Worm (Caenorhabditis elegans) whole organism, late embryonic: ENCODE results near the gene cyl-1.

Source experiments
- C08G9.2 ChIP-seq: sonication (generic microtip); optimal IDR thresholded peaks from 2 replicates; lab custom pipeline; 2016; ENCODE audit warnings: mild to moderate bottlenecking, missing genetic modification characterization, moderate library complexity, missing compliant biosample characterization
- C38D4.7 ChIP-seq: fragments of 200-800 bp; sonication (Bioruptor generic); optimal IDR thresholded peaks from 2 replicates; lab custom pipeline; 2018; ENCODE audit warnings: mild to moderate bottlenecking, missing genetic modification characterization, moderate library complexity, missing compliant biosample characterization
- F13H6.1 ChIP-seq: sonication (generic microtip); optimal IDR thresholded peaks from 2 replicates; lab custom pipeline; 2016; ENCODE audit warnings: missing genetic modification characterization, missing compliant biosample characterization
- T23F11.4 ChIP-seq: fragments of 200-800 bp; sonication (Bioruptor generic); optimal IDR thresholded peaks from 2 replicates; lab custom pipeline; 2018; ENCODE audit warnings: mild to moderate bottlenecking, missing genetic modification characterization, missing compliant biosample characterization
- ceh-14 ChIP-seq: sonication (generic microtip); optimal IDR thresholded peaks from 2 replicates; lab custom pipeline; 2016; ENCODE audit warnings: missing genotype, missing genetic modification characterization, missing compliant biosample characterization
- ceh-18 ChIP-seq: sonication (generic microtip); optimal IDR thresholded peaks from 2 replicates; lab custom pipeline; 2016; ENCODE audit warnings: missing genetic modification characterization, missing compliant biosample characterization
- ceh-19 ChIP-seq: fragments of 200-800 bp; sonication (Bioruptor generic); optimal IDR thresholded peaks from 2 replicates; lab custom pipeline; 2018; ENCODE audit warnings: mild to moderate bottlenecking, missing genetic modification characterization, missing compliant biosample characterization
- ceh-2 ChIP-seq: sonication (generic microtip); optimal IDR thresholded peaks from 2 replicates; lab custom pipeline; 2016; ENCODE audit warnings: missing genotype, missing genetic modification characterization, missing compliant biosample characterization
- ceh-22 ChIP-seq: sonication (generic microtip); optimal IDR thresholded peaks from 2 replicates; lab custom pipeline; 2017; ENCODE audit warnings: missing biosample characterization, missing genetic modification characterization
- ceh-24 ChIP-seq: sonication (generic microtip); optimal IDR thresholded peaks from 2 replicates; lab custom pipeline; 2016; ENCODE audit warnings: mild to moderate bottlenecking, missing genetic modification characterization, missing compliant biosample characterization
- ceh-30 ChIP-seq: fragments of 150-350 bp; optimal IDR thresholded peaks from 2 replicates; lab custom pipeline; 2014; ENCODE audit warnings: missing biosample characterization, missing genetic modification characterization
- ceh-31 ChIP-seq: sonication (generic microtip); optimal IDR thresholded peaks from 2 replicates; lab custom pipeline; 2016; ENCODE audit warnings: missing genetic modification characterization, missing compliant biosample characterization
- ceh-34 ChIP-seq: sonication (generic microtip); optimal IDR thresholded peaks from 2 replicates; lab custom pipeline; 2016; ENCODE audit warnings: mild to moderate bottlenecking, missing genetic modification characterization, missing compliant biosample characterization
- ets-4 ChIP-seq: sonication (generic microtip); optimal IDR thresholded peaks from 2 replicates; lab custom pipeline; 2016; ENCODE audit warnings: missing genetic modification characterization, missing compliant biosample characterization
- eyg-1 ChIP-seq: sonication (generic microtip); optimal IDR thresholded peaks from 2 replicates; lab custom pipeline; 2016; ENCODE audit warnings: missing genotype, missing genetic modification characterization, missing compliant biosample characterization
- fkh-10 ChIP-seq: fragments of 150-350 bp; optimal IDR thresholded peaks from 2 replicates; lab custom pipeline; 2014; ENCODE audit warnings: missing biosample characterization, missing genetic modification reagents, missing genetic modification characterization
- fkh-6 ChIP-seq: sonication (generic microtip); optimal IDR thresholded peaks from 2 replicates; lab custom pipeline; 2016; ENCODE audit warnings: missing genetic modification characterization, missing compliant biosample characterization
- gmeb-2 ChIP-seq: sonication (generic microtip); optimal IDR thresholded peaks from 2 replicates; lab custom pipeline; 2016; ENCODE audit warnings: missing genetic modification characterization, inconsistent platforms, missing compliant biosample characterization
- hlh-15 ChIP-seq: sonication (generic microtip); optimal IDR thresholded peaks from 2 replicates; lab custom pipeline; 2016; ENCODE audit warnings: missing genetic modification characterization, missing compliant biosample characterization
- hlh-6 ChIP-seq: sonication (generic microtip); optimal IDR thresholded peaks from 2 replicates; lab custom pipeline; 2016; ENCODE audit warnings: missing genotype, missing genetic modification characterization, missing compliant biosample characterization
- hlh-8 ChIP-seq: sonication (generic microtip); optimal IDR thresholded peaks from 2 replicates; lab custom pipeline; 2016; ENCODE audit warnings: missing genotype, missing genetic modification characterization, missing compliant biosample characterization
- nhr-232 ChIP-seq: sonication (generic microtip); optimal IDR thresholded peaks from 2 replicates; lab custom pipeline; 2016; ENCODE audit warnings: missing genetic modification characterization, missing compliant biosample characterization
- odd-2 ChIP-seq: sonication (generic microtip); optimal IDR thresholded peaks from 2 replicates; lab custom pipeline; 2017; ENCODE audit warnings: antibody characterized with exemption, mild to moderate bottlenecking, missing genetic modification characterization, missing compliant biosample characterization
- pag-3 ChIP-seq: sonication (generic microtip); optimal IDR thresholded peaks from 2 replicates; lab custom pipeline; 2016; ENCODE audit warnings: missing compliant biosample characterization, missing genetic modification characterization, borderline replicate concordance
- pha-4 ChIP-seq: fragments of 150-350 bp; optimal IDR thresholded peaks from 2 replicates; lab custom pipeline; 2018; ENCODE audit warnings: missing biosample characterization, missing genetic modification reagents, missing genetic modification characterization
- pqm-1 ChIP-seq: sonication (generic microtip); optimal IDR thresholded peaks from 2 replicates; lab custom pipeline; 2016; ENCODE audit warnings: missing genetic modification characterization, missing compliant biosample characterization
- pros-1 ChIP-seq: fragments of 150-350 bp; optimal IDR thresholded peaks from 2 replicates; lab custom pipeline; 2014; ENCODE audit warnings: missing biosample characterization, missing genetic modification reagents, missing genetic modification characterization
- ref-2 ChIP-seq: sonication (generic microtip); optimal IDR thresholded peaks from 2 replicates; lab custom pipeline; 2016; ENCODE audit warnings: missing genetic modification characterization, missing compliant biosample characterization
- sdc-2 ChIP-seq: sonication (generic microtip); optimal IDR thresholded peaks from 2 replicates; lab custom pipeline; 2016; ENCODE audit warnings: missing genotype, missing genetic modification characterization, missing compliant biosample characterization
- sox-2 ChIP-seq: fragments of 200-800 bp; sonication (Bioruptor generic); IDR thresholded peaks from 2 replicates; pipeline ENCODE4 v1.3.6; 2022; ENCODE audit warnings: missing genetic modification reagents, missing genetic modification characterization, missing compliant biosample characterization
- syd-9 ChIP-seq: sonication (generic microtip); optimal IDR thresholded peaks from 2 replicates; lab custom pipeline; 2016; ENCODE audit warnings: mild to moderate bottlenecking, missing genetic modification characterization, moderate library complexity, missing compliant biosample characterization
- tbx-2 ChIP-seq: sonication (generic microtip); optimal IDR thresholded peaks from 2 replicates; lab custom pipeline; 2016; ENCODE audit warnings: missing genetic modification characterization, missing compliant biosample characterization
- ttx-3 ChIP-seq: sonication (generic microtip); optimal IDR thresholded peaks from 2 replicates; lab custom pipeline; 2016; ENCODE audit warnings: missing genetic modification reagents, missing genetic modification characterization, missing compliant biosample characterization
- unc-42 ChIP-seq: sonication (generic microtip); optimal IDR thresholded peaks from 2 replicates; lab custom pipeline; 2016; ENCODE audit warnings: missing genotype, missing genetic modification characterization, missing compliant biosample characterization
- unc-55 ChIP-seq: sonication (generic microtip); optimal IDR thresholded peaks from 2 replicates; lab custom pipeline; 2017; ENCODE audit warnings: missing biosample characterization, missing genetic modification reagents, missing genetic modification characterization
- ztf-16 ChIP-seq: sonication (generic microtip); optimal IDR thresholded peaks from 2 replicates; lab custom pipeline; 2017; ENCODE audit warnings: missing genetic modification characterization, missing compliant biosample characterization

Gene cyl-1

DNA sequence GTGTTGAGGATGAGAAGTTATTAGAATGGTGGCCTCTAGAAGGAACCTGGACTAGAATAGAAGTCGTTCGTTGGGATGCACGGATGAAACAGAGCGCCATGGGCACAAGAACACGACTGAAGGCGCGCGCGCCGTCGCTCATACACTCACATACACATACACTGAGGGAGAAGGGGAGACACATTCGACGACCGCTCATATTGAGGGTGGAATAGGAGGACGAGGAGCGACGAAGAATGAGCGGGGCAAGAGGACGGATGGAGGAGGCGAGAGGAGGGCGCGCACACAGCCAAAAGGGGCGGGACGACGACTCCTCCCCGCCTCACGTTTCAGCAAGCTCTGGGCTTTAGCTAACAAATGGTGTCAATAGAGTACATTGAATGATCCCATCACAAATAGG lies 45.3 kb upstream of the cyl-1 start:
- TF ChIP-seq F13H6.1 (tag; lab: Kevin White, UChicago) (peak; percentile 33), tbx-2 (peak; percentile 65), ceh-34 (tag; lab: Kevin White, UChicago) (peak; percentile 37), ets-4 (tag; lab: Kevin White, UChicago) (no peak), sdc-2 (tag; lab: Kevin White, UChicago) (peak; percentile 56), ceh-18 (tag; lab: Kevin White, UChicago) (peak; percentile 10), ztf-16 (tag; lab: Kevin White, UChicago) (no peak), ceh-31 (tag; lab: Kevin White, UChicago) (peak; percentile 44), ceh-2 (peak; percentile 42), ceh-30 (tag; lab: Kevin White, UChicago) (no peak), pqm-1 (tag; lab: Kevin White, UChicago) (no peak), ttx-3 (no peak), ceh-22 (tag; lab: Kevin White, UChicago) (no peak), ref-2 (tag; lab: Kevin White, UChicago) (peak; percentile 25), syd-9 (tag; lab: Kevin White, UChicago) (peak; percentile 51), C08G9.2 (peak; percentile 34), pros-1 (peak; percentile 46), hlh-6 (peak; percentile 26)

DNA sequence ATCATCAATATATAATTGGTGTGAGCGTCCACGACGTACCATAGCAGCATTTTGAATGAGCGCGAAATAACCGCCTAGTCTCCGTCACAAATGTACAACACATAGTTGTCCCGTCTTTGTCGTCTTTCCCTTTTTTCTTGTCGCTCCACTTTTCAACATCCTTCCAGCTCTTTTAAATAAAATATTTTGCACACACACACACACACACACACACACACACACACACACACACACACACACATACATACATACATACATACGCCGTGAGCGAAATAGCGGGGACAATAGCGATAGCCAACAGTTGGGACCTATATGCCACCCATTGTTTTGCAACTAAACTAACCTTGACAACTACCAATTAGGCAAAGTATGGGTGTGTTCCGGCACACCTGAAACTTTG lies 44.8 kb upstream of the cyl-1 start:
- TF ChIP-seq odd-2 (tag; lab: Kevin White, UChicago) (no peak), ceh-18 (tag; lab: Kevin White, UChicago) (no peak), sox-2 (peak; percentile 4; the same call in 1 of the 2 replicates)
- TF ChIP-seq, all 69 proteins: peak for 1

DNA sequence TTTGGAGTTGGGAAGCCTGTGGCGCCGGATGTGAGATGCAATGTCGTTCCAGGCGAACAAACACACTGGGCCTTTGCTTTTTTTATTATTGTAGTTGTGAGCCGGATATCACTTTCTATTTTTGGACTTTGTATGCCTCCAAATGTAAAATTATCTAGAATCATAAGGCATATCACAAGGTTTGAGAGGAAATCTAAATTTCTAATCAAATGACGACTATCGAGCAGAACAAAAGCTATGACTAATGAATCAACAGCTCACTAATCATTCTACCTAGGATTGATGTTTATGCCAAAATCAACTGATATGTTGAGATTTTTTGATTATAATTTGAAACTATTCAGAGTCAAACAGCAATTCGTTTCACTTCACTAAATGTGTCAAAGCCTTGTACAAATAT lies 44.4 kb upstream of the cyl-1 start:
- TF ChIP-seq ceh-19: no peak
- TF ChIP-seq T23F11.4 (GFP tag; lab: Kevin White, UChicago): no peak
- no peak for TF ChIP-seq pag-3 (tag; lab: Kevin White, UChicago)
- no peak for TF ChIP-seq pha-4 (tag; lab: Kevin White, UChicago)
- no peak for TF ChIP-seq F13H6.1 (tag; lab: Kevin White, UChicago)
- TF ChIP-seq pqm-1 (tag; lab: Kevin White, UChicago): no peak
- TF ChIP-seq hlh-8 (tag; lab: Kevin White, UChicago): no peak
- no peak for TF ChIP-seq ceh-24
- no peak for TF ChIP-seq hlh-6
- no peak for TF ChIP-seq ceh-34 (tag; lab: Kevin White, UChicago)
- TF ChIP-seq ceh-14 (tag; lab: Kevin White, UChicago): no peak
- no peak for TF ChIP-seq C38D4.7 (GFP tag; lab: Kevin White, UChicago)
- TF ChIP-seq sdc-2 (tag; lab: Kevin White, UChicago): no peak
- TF ChIP-seq odd-2 (tag; lab: Kevin White, UChicago): no peak
- no peak for TF ChIP-seq fkh-10
- TF ChIP-seq, all 69 proteins: peak for 0

- TF ChIP-seq sox-2: peak; percentile 18; the same call in 1 of the 2 replicates
- no peak for TF ChIP-seq nhr-232 (tag; lab: Kevin White, UChicago)
- TF ChIP-seq ceh-22 (tag; lab: Kevin White, UChicago): no peak
- no peak for TF ChIP-seq hlh-15 (tag; lab: Kevin White, UChicago)
- no peak for TF ChIP-seq ceh-30 (tag; lab: Kevin White, UChicago)
- TF ChIP-seq ceh-31 (tag; lab: Kevin White, UChicago): peak; percentile 20
- TF ChIP-seq unc-42 (tag; lab: Kevin White, UChicago): peak; percentile 23
Measured at ce11 chrV:12036129-12036528, 42.6 kb upstream of the cyl-1 start.

DNA sequence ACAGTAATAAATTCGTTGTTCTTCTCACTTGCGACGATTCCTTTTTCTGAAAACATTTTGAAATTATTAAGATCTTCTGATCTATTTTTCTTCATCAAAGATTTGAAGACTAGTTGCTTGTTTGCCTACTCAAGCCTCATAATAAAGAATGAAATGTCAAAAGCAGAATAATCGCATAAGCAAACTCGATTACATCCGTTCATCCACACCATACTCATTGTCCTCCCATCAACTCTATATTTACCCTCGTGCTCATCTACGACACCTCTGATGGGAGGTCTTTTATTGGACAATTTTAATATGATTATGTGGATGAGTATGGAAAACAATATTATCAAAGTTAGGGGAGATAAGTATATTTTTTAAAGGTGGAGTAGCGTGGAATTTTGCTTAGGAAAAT lies 40.3 kb upstream of the cyl-1 start:
- TF ChIP-seq ceh-24: no peak
- peak; percentile 62 for TF ChIP-seq unc-42 (tag; lab: Kevin White, UChicago)

DNA sequence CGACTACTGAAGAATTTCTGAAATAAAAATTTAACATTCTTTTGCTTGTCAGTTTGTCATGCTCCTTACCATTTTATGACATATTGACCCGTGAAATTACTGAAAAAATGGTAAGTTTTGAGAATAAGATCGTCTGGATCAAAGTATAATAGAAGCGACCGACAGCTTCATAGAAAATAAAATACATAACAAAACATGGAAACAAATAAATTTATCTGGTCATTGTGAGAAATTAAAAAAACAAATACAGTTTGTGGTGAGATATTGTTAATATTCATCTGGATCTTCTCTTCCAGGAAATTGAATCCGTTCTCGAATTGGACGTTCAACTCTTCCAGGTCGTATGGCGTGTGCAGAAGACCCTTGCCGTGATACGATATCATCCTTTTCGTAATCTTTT lies 38.5 kb upstream of the cyl-1 start, which contains the start of gene pkc-1:
Gene pkc-1, minus strand, starts transcription at position 101 of the 400 bp plus-strand sequence.
- TF ChIP-seq gmeb-2 (tag; lab: Kevin White, UChicago) (no peak), pha-4 (tag; lab: Kevin White, UChicago) (no peak), eyg-1 (tag; lab: Kevin White, UChicago) (no peak), tbx-2 (no peak), hlh-8 (tag; lab: Kevin White, UChicago) (no peak), unc-55 (GFP tag; lab: Kevin White, UChicago) (no peak), ceh-30 (tag; lab: Kevin White, UChicago) (no peak), fkh-6 (no peak)
